Fruit fly (Drosophila melanogaster): Measurements from ENCODE around the gene CG8661.

Gene CG8661

dm6 chrX:17302202-17303061 is 18.1 kb upstream of the CG8661 start (continued):
- no peak for TF ChIP-seq Eip74EF (GFP tag; optimal IDR thresholded peaks at IDR 0.05)
- no peak for TF ChIP-seq tgo (GFP tag; IDR thresholded peaks at IDR 0.05)
- no peak for TF ChIP-seq CG14050 (GFP tag; IDR thresholded peaks at IDR 0.05)
- TF ChIP-seq cg (GFP tag; optimal IDR thresholded peaks at IDR 0.05), result peak; percentile 90
- no peak for TF ChIP-seq CG1832 (GFP tag; optimal IDR thresholded peaks at IDR 0.05)
- TF ChIP-seq ssp (GFP tag; IDR thresholded peaks at IDR 0.05), result no peak
- no peak for TF ChIP-seq CG10267 (tag; optimal IDR thresholded peaks at IDR 0.05)
- TF ChIP-seq Fer2 (tag; optimal IDR thresholded peaks at IDR 0.05), result no peak
- no peak for TF ChIP-seq CG7987 (GFP tag; optimal IDR thresholded peaks at IDR 0.05)
- TF ChIP-seq mld (GFP tag; IDR thresholded peaks at IDR 0.05; ENCODE audit: partially characterized antibody), result no peak
- TF ChIP-seq HmgZ (tag; optimal IDR thresholded peaks at IDR 0.05), result no peak
- no peak for TF ChIP-seq onecut (GFP tag; IDR thresholded peaks at IDR 0.05)
- TF ChIP-seq CG1647 (GFP tag; optimal IDR thresholded peaks at IDR 0.05), result no peak
- no peak for TF ChIP-seq CG4404 (GFP tag; IDR thresholded peaks at IDR 0.05)
- no peak for TF ChIP-seq ftz-f1 (GFP tag; optimal IDR thresholded peaks at IDR 0.05)
- no peak for TF ChIP-seq CG18619 (GFP tag; optimal IDR thresholded peaks at IDR 0.05)
- no peak for TF ChIP-seq lmd (GFP tag; IDR thresholded peaks at IDR 0.05)
- no peak for TF ChIP-seq CG13424 (tag; optimal IDR thresholded peaks at IDR 0.05)
- TF ChIP-seq CG12155 (GFP tag; optimal IDR thresholded peaks at IDR 0.05), result no peak
- TF ChIP-seq z (GFP tag; IDR thresholded peaks at IDR 0.05), result no peak
- TF ChIP-seq CG14860 (GFP tag; IDR thresholded peaks at IDR 0.05; ENCODE audit: partially characterized antibody), result no peak
- TF ChIP-seq Hmr (GFP tag; optimal IDR thresholded peaks at IDR 0.05), result no peak
- no peak for TF ChIP-seq nerfin-2 (GFP tag; IDR thresholded peaks at IDR 0.05; ENCODE audit: partially characterized antibody)
- TF ChIP-seq Ptx1 (GFP tag; IDR thresholded peaks at IDR 0.05), result no peak
- no peak for TF ChIP-seq hbn (GFP tag; IDR thresholded peaks at IDR 0.05; ENCODE audit: partially characterized antibody)
- TF ChIP-seq CG32767 (GFP tag; IDR thresholded peaks at IDR 0.05), result no peak
- TF ChIP-seq Optix (GFP tag; IDR thresholded peaks at IDR 0.05), result no peak
- no peak for TF ChIP-seq emc (GFP tag; optimal IDR thresholded peaks at IDR 0.05)
- no peak for TF ChIP-seq dimm (GFP tag; IDR thresholded peaks at IDR 0.05)
- no peak for TF ChIP-seq CkIIα-i1 (GFP tag; IDR thresholded peaks at IDR 0.05)
- peak; percentile 71; the same call in 1 of the 3 replicates for TF ChIP-seq CG34422 (GFP tag; IDR thresholded peaks at IDR 0.05)
- no peak for TF ChIP-seq Atf3 (GFP tag; optimal IDR thresholded peaks at IDR 0.05)
- no peak for TF ChIP-seq Ravus (GFP tag; IDR thresholded peaks at IDR 0.05)
- TF ChIP-seq CG13775 (GFP tag; optimal IDR thresholded peaks at IDR 0.05), result no peak
- TF ChIP-seq dan (GFP tag; IDR thresholded peaks at IDR 0.05), result no peak
- no peak for TF ChIP-seq Dfd (GFP tag; optimal IDR thresholded peaks at IDR 0.05)
- no peak for TF ChIP-seq CG6654 (GFP tag; optimal IDR thresholded peaks at IDR 0.05)
- TF ChIP-seq aop (GFP tag; IDR thresholded peaks at IDR 0.05), result no peak
- TF ChIP-seq Hey (tag; optimal IDR thresholded peaks at IDR 0.05), result no peak
- TF ChIP-seq chn (GFP tag; optimal IDR thresholded peaks at IDR 0.05), result no peak
- TF ChIP-seq CHES-1-like (GFP tag; optimal IDR thresholded peaks at IDR 0.05), result no peak
- peak; percentile 1 for TF ChIP-seq CTCF (GFP tag; optimal IDR thresholded peaks at IDR 0.05)
- TF ChIP-seq CG6689 (GFP tag; IDR thresholded peaks at IDR 0.05), result no peak
- TF ChIP-seq CG10565 (GFP tag; optimal IDR thresholded peaks at IDR 0.05), result no peak
- no peak for TF ChIP-seq Deaf1 (tag; optimal IDR thresholded peaks at IDR 0.05)
- no peak for TF ChIP-seq CG6683 (GFP tag; optimal IDR thresholded peaks at IDR 0.05)
- TF ChIP-seq sima (GFP tag; optimal IDR thresholded peaks at IDR 0.05), result no peak
- TF ChIP-seq fu2 (GFP tag; optimal IDR thresholded peaks at IDR 0.05), result no peak
- TF ChIP-seq HHEX (GFP tag; optimal IDR thresholded peaks at IDR 0.05), result no peak
- TF ChIP-seq CG7928 (GFP tag; optimal IDR thresholded peaks at IDR 0.05), result no peak
- no peak for TF ChIP-seq gce (GFP tag; IDR thresholded peaks at IDR 0.05)
